Worm (Caenorhabditis elegans) whole organism, L3 larva: Measurements from ENCODE around the gene nrfl-1.

Experiments
- R02D3.7 ChIP-seq: fragments of 150-350 bp; optimal IDR thresholded peaks from 2 replicates; lab custom pipeline; 2014; ENCODE audit warnings: missing biosample characterization, missing genetic modification characterization
- ZK546.5 ChIP-seq: sonication (generic microtip); optimal IDR thresholded peaks from 2 replicates; lab custom pipeline; 2017; ENCODE audit warnings: missing biosample characterization, missing genetic modification characterization
- ama-1 ChIP-seq: fragments of 150-350 bp; optimal IDR thresholded peaks from 2 replicates; lab custom pipeline; 2018
- ceh-16 ChIP-seq: sonication (generic microtip); optimal IDR thresholded peaks from 2 replicates; lab custom pipeline; 2017; ENCODE audit warnings: missing biosample characterization, missing genetic modification characterization
- ceh-28 ChIP-seq: fragments of 150-350 bp; optimal IDR thresholded peaks from 2 replicates; lab custom pipeline; 2014; ENCODE audit warnings: missing biosample characterization, missing genetic modification reagents, missing genetic modification characterization
- ceh-9 ChIP-seq: sonication (generic microtip); optimal IDR thresholded peaks from 2 replicates; lab custom pipeline; 2018; ENCODE audit warnings: missing biosample characterization, missing genetic modification characterization
- daf-12 ChIP-seq: fragments of 150-350 bp; optimal IDR thresholded peaks from 2 replicates; lab custom pipeline; 2014; ENCODE audit warnings: missing biosample characterization, missing genetic modification reagents, missing genetic modification characterization
- egl-27 ChIP-seq: sonication (generic microtip); optimal IDR thresholded peaks from 4 replicates; lab custom pipeline; 2017; ENCODE audit warnings: missing biosample characterization, missing genetic modification reagents, missing genetic modification characterization
- egl-5 ChIP-seq: fragments of 150-350 bp; optimal IDR thresholded peaks from 2 replicates; lab custom pipeline; 2017; ENCODE audit warnings: missing biosample characterization, missing genetic modification reagents, missing genetic modification characterization, inconsistent platforms
- elt-1 ChIP-seq: fragments of 150-350 bp; optimal IDR thresholded peaks from 2 replicates; lab custom pipeline; 2014; ENCODE audit warnings: missing biosample characterization, missing genetic modification characterization
- elt-2 ChIP-seq: sonication (generic microtip); optimal IDR thresholded peaks from 2 replicates; lab custom pipeline; 2016; ENCODE audit warnings: missing genetic modification reagents, mild to moderate bottlenecking, missing genetic modification characterization, missing compliant biosample characterization
- fkh-10 ChIP-seq: sonication (generic microtip); optimal IDR thresholded peaks from 2 replicates; lab custom pipeline; 2017; ENCODE audit warnings: missing biosample characterization, missing genetic modification reagents, missing genetic modification characterization
- fkh-2 ChIP-seq: fragments of 150-350 bp; optimal IDR thresholded peaks from 2 replicates; lab custom pipeline; 2014; ENCODE audit warnings: missing biosample characterization, missing genetic modification reagents, missing genetic modification characterization
- hmg-11 ChIP-seq: sonication (generic microtip); optimal IDR thresholded peaks from 2 replicates; lab custom pipeline; 2016; ENCODE audit warnings: missing genetic modification characterization, missing compliant biosample characterization
- jun-1 ChIP-seq: fragments of 150-350 bp; optimal IDR thresholded peaks from 2 replicates; lab custom pipeline; 2014; ENCODE audit warnings: missing biosample characterization, missing genetic modification reagents, missing genetic modification characterization
- lin-15B ChIP-seq: fragments of 150-350 bp; optimal IDR thresholded peaks from 2 replicates; lab custom pipeline; 2014; ENCODE audit warnings: missing biosample characterization, missing genetic modification characterization
- lin-39 ChIP-seq: fragments of 150-350 bp; optimal IDR thresholded peaks from 2 replicates; lab custom pipeline; 2018; ENCODE audit warnings: missing biosample characterization, missing genetic modification reagents, missing genetic modification characterization
- mml-1 ChIP-seq: fragments of 150-350 bp; sonication (generic microtip); optimal IDR thresholded peaks from 3 replicates; lab custom pipeline; 2014; ENCODE audit warnings: missing biosample characterization, missing genetic modification characterization
- nhr-11 ChIP-seq: fragments of 150-350 bp; optimal IDR thresholded peaks from 2 replicates; lab custom pipeline; 2014; ENCODE audit warnings: missing biosample characterization, missing genetic modification characterization
- nhr-12 ChIP-seq: fragments of 150-350 bp; optimal IDR thresholded peaks from 2 replicates; lab custom pipeline; 2014; ENCODE audit warnings: missing biosample characterization, missing genetic modification characterization
- nhr-23 ChIP-seq: fragments of 150-350 bp; optimal IDR thresholded peaks from 2 replicates; lab custom pipeline; 2014; ENCODE audit warnings: missing biosample characterization, missing genetic modification reagents, missing genetic modification characterization
- nhr-237 ChIP-seq: fragments of 150-350 bp; optimal IDR thresholded peaks from 2 replicates; lab custom pipeline; 2014; ENCODE audit warnings: missing biosample characterization, missing genetic modification characterization
- nhr-25 ChIP-seq: sonication (generic microtip); optimal IDR thresholded peaks from 2 replicates; lab custom pipeline; 2017; ENCODE audit warnings: missing biosample characterization, missing genetic modification characterization
- nhr-28 ChIP-seq: fragments of 150-350 bp; optimal IDR thresholded peaks from 2 replicates; lab custom pipeline; 2014; ENCODE audit warnings: missing biosample characterization, missing genetic modification characterization
- nhr-43 ChIP-seq: sonication (generic microtip); optimal IDR thresholded peaks from 2 replicates; lab custom pipeline; 2016; ENCODE audit warnings: mild to moderate bottlenecking, missing genetic modification characterization, missing compliant biosample characterization; ENCODE audit not compliant: poor library complexity, severe bottlenecking
- nhr-67 ChIP-seq: fragments of 150-350 bp; optimal IDR thresholded peaks from 2 replicates; lab custom pipeline; 2014; ENCODE audit warnings: missing biosample characterization, missing genetic modification characterization
- nhr-76 ChIP-seq: fragments of 150-350 bp; sonication (generic microtip); optimal IDR thresholded peaks from 5 replicates; lab custom pipeline; 2014; ENCODE audit warnings: missing biosample characterization, missing genetic modification characterization
- pha-4 ChIP-seq: fragments of 150-350 bp; optimal IDR thresholded peaks from 2 replicates; lab custom pipeline; 2014; ENCODE audit warnings: missing biosample characterization, missing genetic modification reagents, missing genetic modification characterization
- pqm-1 ChIP-seq: fragments of 150-350 bp; optimal IDR thresholded peaks from 2 replicates; lab custom pipeline; 2017; ENCODE audit warnings: missing biosample characterization, missing genetic modification characterization, inconsistent platforms
- sea-2 ChIP-seq: fragments of 150-350 bp; sonication (generic microtip); optimal IDR thresholded peaks from 4 replicates; lab custom pipeline; 2014; ENCODE audit warnings: missing biosample characterization, missing genetic modification reagents, missing genetic modification characterization
- skn-1 ChIP-seq: fragments of 150-350 bp; optimal IDR thresholded peaks from 2 replicates; lab custom pipeline; 2014; ENCODE audit warnings: missing biosample characterization, missing genetic modification characterization
- snpc-4 ChIP-seq: fragments of 150-350 bp; optimal IDR thresholded peaks from 2 replicates; lab custom pipeline; 2014; ENCODE audit warnings: missing biosample characterization, missing genetic modification characterization
- tbx-2 ChIP-seq: sonication (generic microtip); optimal IDR thresholded peaks from 2 replicates; lab custom pipeline; 2016; ENCODE audit warnings: mild to moderate bottlenecking, missing genetic modification characterization, missing compliant biosample characterization
- unc-62 ChIP-seq: fragments of 150-350 bp; sonication (generic microtip); optimal IDR thresholded peaks from 4 replicates; lab custom pipeline; 2014; ENCODE audit warnings: missing biosample characterization, missing genetic modification reagents, missing genetic modification characterization
- zag-1 ChIP-seq: fragments of 150-350 bp; optimal IDR thresholded peaks from 2 replicates; lab custom pipeline; 2014; ENCODE audit warnings: missing biosample characterization, missing genetic modification characterization
- ztf-11 ChIP-seq: fragments of 150-350 bp; optimal IDR thresholded peaks from 2 replicates; lab custom pipeline; 2014; ENCODE audit warnings: missing biosample characterization, missing genetic modification characterization
- ztf-4 ChIP-seq: fragments of 150-350 bp; optimal IDR thresholded peaks from 2 replicates; lab custom pipeline; 2014; ENCODE audit warnings: missing biosample characterization, missing genetic modification characterization

The nrfl-1 gene

DNA sequence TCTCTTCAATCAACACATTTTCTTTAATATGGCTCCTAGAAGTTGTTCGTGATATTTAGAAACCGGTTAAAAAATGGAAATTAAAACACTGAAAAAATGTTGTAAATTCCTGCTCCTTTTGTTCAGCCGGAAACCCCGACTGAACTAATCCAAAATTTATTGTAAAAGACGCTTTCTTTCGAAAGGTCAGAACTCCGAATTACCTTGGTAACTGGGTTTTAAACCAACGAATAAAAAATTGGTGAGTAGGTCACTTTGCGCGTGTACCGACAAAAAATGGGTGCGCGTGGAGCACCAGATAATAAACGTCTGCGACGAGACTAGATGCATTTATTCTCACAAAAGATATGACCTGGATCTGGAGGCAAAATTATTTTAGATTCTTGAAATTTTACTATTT, 11.7 kb downstream of the nrfl-1 start:
- TF ChIP-seq ztf-11 (tag; lab: Kevin White, UChicago) = no peak
- peak; percentile 45 for TF ChIP-seq snpc-4 (tag; lab: Kevin White, UChicago)

DNA sequence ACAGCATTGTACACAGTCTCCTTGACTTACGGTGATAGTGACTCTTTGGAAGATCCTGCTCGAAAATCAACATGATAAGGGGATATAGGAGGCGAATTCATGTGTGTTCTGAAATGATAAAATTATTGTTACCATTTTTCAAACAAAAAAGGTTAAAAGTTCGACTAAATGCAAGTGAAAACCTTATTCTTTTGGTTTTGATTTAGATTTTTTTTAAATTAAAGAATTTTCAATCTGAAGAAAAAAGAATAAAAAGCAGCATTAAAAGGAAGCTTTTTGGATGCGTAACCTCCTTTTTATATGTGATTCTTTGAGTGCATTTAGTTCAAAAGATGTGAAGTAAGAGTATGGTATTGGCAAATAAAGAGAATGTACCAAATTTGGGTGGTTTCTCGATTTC, 16.5 kb downstream of the nrfl-1 start, which contains the start of gene delm-1:
Gene delm-1 (minus strand): TSS at position 101 of the 400 bp plus-strand sequence.
- TF ChIP-seq ama-1 (lab: Kevin White, UChicago) (no peak), nhr-237 (tag; lab: Kevin White, UChicago) (no peak), zag-1 (tag; lab: Kevin White, UChicago) (no peak), ceh-9 (no peak), jun-1 (tag; lab: Kevin White, UChicago) (no peak), skn-1 (tag; lab: Kevin White, UChicago) (no peak), daf-12 (no peak), pqm-1 (no peak), egl-5 (no peak), snpc-4 (tag; lab: Kevin White, UChicago) (no peak), lin-39 (tag; lab: Kevin White, UChicago) (no peak), pha-4 (tag; lab: Kevin White, UChicago) (no peak), nhr-11 (tag; lab: Kevin White, UChicago) (no peak)

DNA sequence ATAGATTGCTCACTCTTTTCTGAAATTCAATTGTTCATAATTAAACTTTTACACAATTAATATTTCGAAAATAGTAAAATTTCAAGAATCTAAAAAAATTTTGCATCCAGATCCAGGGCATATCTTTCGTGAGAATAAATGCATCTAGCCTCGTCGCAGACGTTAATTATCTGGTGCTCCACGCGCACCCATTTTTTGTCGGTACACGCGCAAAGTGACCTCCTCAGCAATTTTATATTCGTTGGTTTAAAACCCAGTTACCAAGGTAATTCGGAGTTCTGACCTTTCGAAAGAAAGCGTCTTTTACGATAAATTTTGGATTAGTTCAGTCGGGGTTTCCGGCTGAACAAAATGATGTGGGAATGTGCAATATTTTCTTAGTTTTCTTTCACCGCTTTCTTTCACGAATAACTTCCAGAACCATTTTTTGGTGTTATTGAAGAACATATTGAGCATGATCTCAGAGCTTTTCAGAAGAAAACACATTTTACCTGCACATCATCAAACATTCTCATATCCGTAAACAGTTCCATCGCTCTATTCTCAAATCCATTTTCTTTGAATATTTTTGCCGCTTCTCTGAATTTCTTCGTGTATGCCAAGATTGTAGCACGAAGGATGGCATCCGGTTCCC, 21.4 kb downstream of the nrfl-1 start:
- TF ChIP-seq zag-1 (tag; lab: Kevin White, UChicago) (no peak), sea-2 (no peak), lin-39 (tag; lab: Kevin White, UChicago) (no peak)

DNA sequence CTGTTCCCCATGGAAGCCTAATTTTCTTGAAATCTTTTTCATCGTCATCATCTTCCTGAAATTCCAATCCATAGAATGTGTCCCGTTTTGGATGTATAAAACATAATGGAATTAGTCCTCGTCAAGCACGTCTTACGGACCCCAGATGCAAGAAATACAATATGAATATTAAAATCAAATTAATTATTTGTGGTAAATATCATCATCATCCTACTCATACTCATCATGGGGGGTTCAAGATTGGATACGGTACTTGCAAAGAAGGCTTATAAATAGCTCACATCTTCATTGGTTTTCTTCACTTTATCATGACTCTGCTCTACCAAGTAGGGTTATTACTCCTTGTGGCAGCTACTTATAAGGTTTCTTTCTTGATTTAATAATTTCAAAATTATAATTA, 25.5 kb downstream of the nrfl-1 start, which contains the start of gene flp-1:
Gene flp-1 (plus strand): TSS at position 301 of the 400 bp plus-strand sequence.
- TF ChIP-seq pha-4 (tag; lab: Kevin White, UChicago) = no peak
- TF ChIP-seq ztf-4 (tag; lab: Kevin White, UChicago) = no peak
- no peak for TF ChIP-seq snpc-4 (tag; lab: Kevin White, UChicago)
- no peak for TF ChIP-seq nhr-67 (tag; lab: Kevin White, UChicago)

DNA sequence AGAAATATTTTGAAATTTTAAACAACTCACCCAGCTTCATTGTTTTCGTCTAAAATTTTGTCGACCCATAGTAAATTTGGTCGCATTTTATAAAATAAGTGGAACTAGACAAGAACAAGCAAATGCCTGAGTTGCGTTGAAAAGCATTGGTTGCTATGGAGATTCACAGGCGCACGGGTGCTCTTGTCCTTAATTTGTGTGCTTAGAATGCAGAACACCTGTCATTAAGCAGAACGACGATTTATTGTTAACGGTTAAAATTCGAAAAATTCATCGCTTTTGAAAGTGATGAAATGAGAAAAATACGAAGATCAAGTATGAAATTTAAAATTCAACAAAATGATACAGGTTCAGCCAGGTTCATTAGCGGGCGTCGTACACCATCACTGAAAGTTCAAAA, 27.2 kb downstream of the nrfl-1 start, which contains the start of gene daf-10:
Gene daf-10 (minus strand): TSS at position 101 of the 400 bp plus-strand sequence.
- TF ChIP-seq skn-1 (tag; lab: Kevin White, UChicago) (no peak), ceh-16 (tag; lab: Kevin White, UChicago) (no peak), fkh-10 (no peak), egl-27 (tag; lab: Kevin White, UChicago) (no peak), pqm-1 (no peak), jun-1 (tag; lab: Kevin White, UChicago) (no peak), nhr-12 (tag; lab: Kevin White, UChicago) (no peak), pha-4 (tag; lab: Kevin White, UChicago) (no peak), nhr-76 (tag; lab: Kevin White, UChicago) (no peak), lin-15B (tag; lab: Kevin White, UChicago) (no peak), nhr-11 (tag; lab: Kevin White, UChicago) (no peak), ceh-9 (no peak), ama-1 (lab: Kevin White, UChicago) (no peak)

DNA sequence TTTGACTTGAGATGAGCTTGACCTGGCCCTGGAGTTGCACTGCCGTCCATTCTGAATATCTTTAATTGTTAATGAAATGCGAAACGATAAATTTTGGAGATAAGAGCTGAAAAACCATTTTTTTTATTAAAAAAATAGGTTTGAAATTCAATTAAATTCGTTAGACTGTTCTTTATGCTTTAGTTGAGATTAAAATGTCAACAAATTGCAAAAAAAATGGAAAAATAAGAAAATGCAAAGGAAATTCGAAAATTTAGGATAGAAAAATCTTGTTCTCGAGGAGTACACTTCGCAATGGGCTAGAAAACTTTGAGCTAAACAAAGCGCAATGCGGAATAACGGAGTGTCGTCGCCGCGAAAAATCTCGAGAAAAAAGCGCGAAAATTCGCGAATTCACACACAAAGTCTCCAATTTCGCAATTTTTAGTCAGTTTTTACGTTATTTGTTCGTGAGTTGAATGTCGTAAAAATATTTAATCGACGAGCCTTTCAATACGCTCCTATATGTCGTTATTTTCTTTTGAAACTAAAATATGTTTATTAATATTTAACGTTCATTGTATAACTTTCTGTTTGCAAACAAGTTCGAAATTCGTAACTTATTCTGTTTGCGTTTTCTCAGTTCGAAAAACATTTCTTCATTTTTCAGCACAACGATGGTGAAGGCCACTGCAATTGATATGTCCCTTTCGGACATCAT, 28.1 kb downstream of the nrfl-1 start, which contains the start of the genes rpb-12 and aly-2:
Gene rpb-12 (minus strand): TSS at position 51 of the 700 bp plus-strand sequence.
Gene aly-2 (plus strand): TSS at position 650 of the 700 bp plus-strand sequence.
- TF ChIP-seq ceh-9 = no peak
- TF ChIP-seq lin-39 (tag; lab: Kevin White, UChicago) = peak; percentile 62
- TF ChIP-seq ZK546.5 = no peak
- TF ChIP-seq jun-1 (tag; lab: Kevin White, UChicago) = peak; percentile 5
- peak; percentile 71 for TF ChIP-seq hmg-11 (tag; lab: Kevin White, UChicago)
- peak; percentile 21 for TF ChIP-seq nhr-25 (tag; lab: Kevin White, UChicago)
- TF ChIP-seq sea-2 = no peak
- TF ChIP-seq mml-1 (tag; lab: Kevin White, UChicago) = no peak
- no peak for TF ChIP-seq tbx-2 (tag; lab: Kevin White, UChicago)
- TF ChIP-seq pha-4 (tag; lab: Kevin White, UChicago) = peak; percentile 80
- TF ChIP-seq ceh-28 (tag; lab: Kevin White, UChicago) = no peak
- TF ChIP-seq elt-2 (tag; lab: Kevin White, UChicago) = peak; percentile 37
- TF ChIP-seq egl-27 (tag; lab: Kevin White, UChicago) = no peak
- TF ChIP-seq egl-5 = peak; percentile 19
- no peak for TF ChIP-seq fkh-2 (tag; lab: Kevin White, UChicago)
- no peak for TF ChIP-seq nhr-28 (tag; lab: Kevin White, UChicago)
- TF ChIP-seq unc-62 (GFP tag; lab: Kevin White, UChicago) = no peak
- no peak for TF ChIP-seq nhr-43 (tag; lab: Kevin White, UChicago)
- TF ChIP-seq zag-1 (tag; lab: Kevin White, UChicago) = no peak
- TF ChIP-seq skn-1 (tag; lab: Kevin White, UChicago) = no peak
- no peak for TF ChIP-seq ztf-4 (tag; lab: Kevin White, UChicago)
- TF ChIP-seq elt-1 (tag; lab: Kevin White, UChicago) = no peak
- peak; percentile 89 for TF ChIP-seq lin-15B (tag; lab: Kevin White, UChicago)
- no peak for TF ChIP-seq nhr-11 (tag; lab: Kevin White, UChicago)
- TF ChIP-seq fkh-10 = no peak
- no peak for TF ChIP-seq R02D3.7 (tag; lab: Kevin White, UChicago)
- peak; percentile 23 for TF ChIP-seq pqm-1
- TF ChIP-seq snpc-4 (tag; lab: Kevin White, UChicago) = peak; percentile 21
- no peak for TF ChIP-seq nhr-76 (tag; lab: Kevin White, UChicago)
- TF ChIP-seq nhr-23 (tag; lab: Kevin White, UChicago) = no peak
- TF ChIP-seq nhr-12 (tag; lab: Kevin White, UChicago) = no peak
